Fruit fly (Drosophila melanogaster) whole organism, embryonic: ENCODE data around the gene CG11617.

Experiments used
- Aef1 ChIP-seq: fragments of 200-800 bp; sonication (Bioruptor generic); IDR thresholded peaks from 3 replicates; pipeline ENCODE4 v1.3.6; 2022; ENCODE audit warnings: missing biosample characterization, missing genetic modification characterization
- B-H2 ChIP-seq: fragments of 200-800 bp; sonication (Bioruptor generic); optimal IDR thresholded peaks from 2 replicates; lab custom pipeline; 2018; ENCODE audit warnings: missing biosample characterization, mild to moderate bottlenecking, missing genetic modification characterization
- C15 ChIP-seq: fragments of 200-800 bp; sonication (Bioruptor generic); IDR thresholded peaks from 3 replicates; pipeline ENCODE4 v1.3.6; 2022; ENCODE audit warnings: missing biosample characterization, missing genetic modification characterization
- CG12219 ChIP-seq: fragments of 200-800 bp; sonication (Bioruptor generic); optimal IDR thresholded peaks from 3 replicates; lab custom pipeline; 2018; ENCODE audit warnings: missing biosample characterization, mild to moderate bottlenecking, missing genetic modification characterization
- CG12744 ChIP-seq: fragments of 200-800 bp; sonication (Bioruptor generic); optimal IDR thresholded peaks from 2 replicates; lab custom pipeline; 2016; ENCODE audit warnings: missing biosample characterization, missing genetic modification characterization
- CG12942 ChIP-seq: fragments of 200-800 bp; sonication (Bioruptor generic); optimal IDR thresholded peaks from 3 replicates; lab custom pipeline; 2016; ENCODE audit warnings: missing biosample characterization, missing genetic modification characterization
- CG13296 ChIP-seq: fragments of 200-800 bp; sonication (Bioruptor generic); optimal IDR thresholded peaks from 3 replicates; lab custom pipeline; 2018; ENCODE audit warnings: missing biosample characterization, mild to moderate bottlenecking, missing genetic modification characterization
- CG13894 ChIP-seq: fragments of 200-800 bp; sonication (Bioruptor generic); optimal IDR thresholded peaks from 3 replicates; lab custom pipeline; 2018; ENCODE audit warnings: missing biosample characterization, mild to moderate bottlenecking, missing genetic modification characterization, moderate library complexity
- CG14710 ChIP-seq: fragments of 200-800 bp; sonication (Bioruptor generic); optimal IDR thresholded peaks from 3 replicates; lab custom pipeline; 2019; ENCODE audit warnings: missing biosample characterization, mild to moderate bottlenecking, missing genetic modification characterization, moderate library complexity
- CG17829 ChIP-seq: fragments of 200-800 bp; optimal IDR thresholded peaks from 2 replicates; lab custom pipeline; 2019; ENCODE audit warnings: missing biosample characterization, mild to moderate bottlenecking, missing genetic modification characterization, moderate library complexity
- CG2116 ChIP-seq: fragments of 200-800 bp; sonication (Bioruptor generic); optimal IDR thresholded peaks from 3 replicates; lab custom pipeline; 2018; ENCODE audit warnings: missing biosample characterization, mild to moderate bottlenecking, missing genetic modification characterization
- CG2712 ChIP-seq: fragments of 200-800 bp; optimal IDR thresholded peaks from 3 replicates; lab custom pipeline; 2019; ENCODE audit warnings: missing biosample characterization, mild to moderate bottlenecking, missing genetic modification characterization, moderate library complexity
- CG32532 ChIP-seq: fragments of 200-800 bp; sonication (Bioruptor generic); IDR thresholded peaks from 2 replicates; pipeline ENCODE4 v1.3.6; 2022; ENCODE audit warnings: missing biosample characterization, missing genetic modification characterization
- CG33557 ChIP-seq: fragments of 200-800 bp; sonication (Bioruptor generic); optimal IDR thresholded peaks from 2 replicates; lab custom pipeline; 2019; ENCODE audit warnings: missing biosample characterization, mild to moderate bottlenecking, missing genetic modification characterization, moderate library complexity
- CG3407 ChIP-seq: fragments of 200-800 bp; sonication (Bioruptor generic); optimal IDR thresholded peaks from 2 replicates; lab custom pipeline; 2018; ENCODE audit warnings: missing biosample characterization, mild to moderate bottlenecking, missing genetic modification characterization
- CG6175 ChIP-seq: fragments of 200-800 bp; sonication (Bioruptor generic); IDR thresholded peaks from 3 replicates; pipeline ENCODE4 v1.3.6; 2022; ENCODE audit warnings: missing biosample characterization, missing genetic modification characterization
- CG6254 ChIP-seq: fragments of 200-800 bp; sonication (Bioruptor generic); optimal IDR thresholded peaks from 3 replicates; lab custom pipeline; 2017; ENCODE audit warnings: mild to moderate bottlenecking, missing biosample characterization, missing genetic modification reagents, missing genetic modification characterization
- CG6854 ChIP-seq: fragments of 200-800 bp; sonication (Bioruptor generic); optimal IDR thresholded peaks from 3 replicates; lab custom pipeline; 2017; ENCODE audit warnings: missing biosample characterization, mild to moderate bottlenecking, missing genetic modification characterization
- CG7839 ChIP-seq: fragments of 200-800 bp; sonication (Bioruptor generic); optimal IDR thresholded peaks from 3 replicates; lab custom pipeline; 2018; ENCODE audit warnings: missing biosample characterization, mild to moderate bottlenecking, missing genetic modification characterization, moderate library complexity
- CG9876 ChIP-seq: fragments of 200-800 bp; sonication (Bioruptor generic); optimal IDR thresholded peaks from 2 replicates; lab custom pipeline; 2016; ENCODE audit warnings: missing biosample characterization, missing genetic modification characterization
- Ets97D ChIP-seq: fragments of 200-800 bp; sonication (Bioruptor generic); optimal IDR thresholded peaks from 3 replicates; lab custom pipeline; 2016; ENCODE audit warnings: missing biosample characterization, missing genetic modification characterization
- Fer3 ChIP-seq: fragments of 200-800 bp; sonication (Bioruptor generic); optimal IDR thresholded peaks from 2 replicates; lab custom pipeline; 2018; ENCODE audit warnings: missing biosample characterization, mild to moderate bottlenecking, missing genetic modification characterization, moderate library complexity
- HLH54F ChIP-seq: fragments of 200-800 bp; sonication (Bioruptor generic); optimal IDR thresholded peaks from 3 replicates; lab custom pipeline; 2016; ENCODE audit warnings: missing biosample characterization, missing genetic modification characterization
- Hmx ChIP-seq: fragments of 200-800 bp; sonication (Bioruptor generic); optimal IDR thresholded peaks from 2 replicates; lab custom pipeline; 2016; ENCODE audit warnings: missing biosample characterization, missing genetic modification characterization
- Mes4 ChIP-seq: fragments of 200-800 bp; sonication (Bioruptor generic); optimal IDR thresholded peaks from 2 replicates; lab custom pipeline; 2016; ENCODE audit warnings: missing biosample characterization, missing genetic modification characterization
- Rx ChIP-seq: fragments of 200-800 bp; sonication (Bioruptor generic); IDR thresholded peaks from 2 replicates; pipeline ENCODE4 v1.3.6; 2022; ENCODE audit warnings: missing biosample characterization, missing genetic modification characterization
- Taf1 ChIP-seq: fragments of 200-800 bp; sonication (Bioruptor generic); IDR thresholded peaks from 2 replicates; pipeline ENCODE4 v1.3.6; 2022; ENCODE audit warnings: missing biosample characterization, missing genetic modification characterization
- Trl ChIP-seq, 3 experiments: fragments of >200 bp in 2 of 3; fragments of 200-800 bp in 1 of 3; sonication (Bioruptor generic) in 1 of 3; optimal IDR thresholded peaks; 2 replicates in 1 of 3; 3 replicates in 2 of 3; lab custom pipeline; 2016 to 2017; ENCODE audit warnings: missing biosample characterization in 1 of 3, missing genetic modification characterization in 1 of 3
- Usf ChIP-seq: fragments of 200-800 bp; sonication (Bioruptor generic); optimal IDR thresholded peaks from 2 replicates; lab custom pipeline; 2017; ENCODE audit warnings: missing genotype, missing biosample characterization, missing genetic modification characterization
- bsh ChIP-seq, 2 experiments: fragments of 200-800 bp; sonication (Bioruptor generic); optimal IDR thresholded peaks; 2 replicates each; lab custom pipeline; 2017 to 2018; ENCODE audit warnings: mild to moderate bottlenecking in 2 of 2, missing biosample characterization in 2 of 2, missing genetic modification characterization in 2 of 2, moderate library complexity in 1 of 2
- cato ChIP-seq: fragments of 200-800 bp; sonication (Bioruptor generic); optimal IDR thresholded peaks from 2 replicates; lab custom pipeline; 2016; ENCODE audit warnings: missing biosample characterization, missing genetic modification characterization, borderline replicate concordance
- chif ChIP-seq, 2 experiments: fragments of 200-800 bp; sonication (Bioruptor generic); optimal IDR thresholded peaks; 3 replicates each; lab custom pipeline; 2016; ENCODE audit warnings: missing biosample characterization in 2 of 2, missing genetic modification characterization in 2 of 2
- da ChIP-seq: fragments of 200-800 bp; sonication (Bioruptor generic); optimal IDR thresholded peaks from 2 replicates; lab custom pipeline; 2016; ENCODE audit warnings: missing biosample characterization, missing genetic modification characterization
- exex ChIP-seq: fragments of 200-800 bp; sonication (Bioruptor generic); optimal IDR thresholded peaks from 4 replicates; lab custom pipeline; 2018; ENCODE audit warnings: missing biosample characterization, mild to moderate bottlenecking, missing genetic modification characterization, moderate library complexity
- lov ChIP-seq, 2 experiments: fragments of 200-800 bp in 1 of 2; fragments of >200 bp in 1 of 2; sonication (Bioruptor generic) in 1 of 2; IDR thresholded peaks in 1 of 2; optimal IDR thresholded peaks in 1 of 2; 2 replicates in 1 of 2; 3 replicates in 1 of 2; pipeline versions ENCODE4 v1.3.6 to Lab custom; 2017 to 2022; ENCODE audit warnings: missing biosample characterization in 1 of 2, missing genetic modification characterization in 1 of 2
- nerfin-1 ChIP-seq: fragments of 200-800 bp; sonication (Bioruptor generic); optimal IDR thresholded peaks from 3 replicates; lab custom pipeline; 2019; ENCODE audit warnings: missing biosample characterization, mild to moderate bottlenecking, missing genetic modification characterization, moderate library complexity
- prd ChIP-seq, 3 experiments: fragments of >200 bp in 2 of 3; fragments of 200-800 bp in 1 of 3; sonication (Bioruptor generic) in 1 of 3; optimal IDR thresholded peaks in 2 of 3; IDR thresholded peaks in 1 of 3; 2 replicates in 2 of 3; 3 replicates in 1 of 3; pipeline versions ENCODE4 v1.3.6 to Lab custom; 2017 to 2022; ENCODE audit warnings: missing biosample characterization in 1 of 3, missing genetic modification characterization in 1 of 3
- rib ChIP-seq: fragments of 200-800 bp; sonication (Bioruptor generic); IDR thresholded peaks from 2 replicates; pipeline ENCODE4 v1.3.6; 2022; ENCODE audit warnings: missing biosample characterization, missing genetic modification characterization
- seq ChIP-seq: fragments of 200-800 bp; sonication (Bioruptor generic); IDR thresholded peaks from 2 replicates; pipeline ENCODE4 v1.3.6; 2022; ENCODE audit warnings: missing biosample characterization, missing genetic modification characterization
- sima ChIP-seq: fragments of 200-800 bp; sonication (Bioruptor generic); optimal IDR thresholded peaks from 2 replicates; lab custom pipeline; 2016; ENCODE audit warnings: missing biosample characterization, missing genetic modification characterization
- so ChIP-seq: fragments of 200-800 bp; sonication (Bioruptor generic); IDR thresholded peaks from 3 replicates; pipeline ENCODE4 v1.3.6; 2022; ENCODE audit warnings: missing biosample characterization, missing genetic modification characterization
- trh ChIP-seq: fragments of 200-800 bp; sonication (Bioruptor generic); optimal IDR thresholded peaks from 2 replicates; lab custom pipeline; 2016; ENCODE audit warnings: missing biosample characterization, missing genetic modification characterization
- unc-4 ChIP-seq: fragments of 200-800 bp; sonication (Bioruptor generic); IDR thresholded peaks from 2 replicates; pipeline ENCODE4 v1.3.6; 2022; ENCODE audit warnings: missing biosample characterization, missing genetic modification characterization; ENCODE audit not compliant: partially characterized antibody
- wek ChIP-seq: fragments of 200-800 bp; sonication (Bioruptor generic); optimal IDR thresholded peaks from 3 replicates; lab custom pipeline; 2018; ENCODE audit warnings: missing biosample characterization, mild to moderate bottlenecking, missing genetic modification characterization, moderate library complexity
- wor ChIP-seq: fragments of 200-800 bp; sonication (Bioruptor generic); IDR thresholded peaks from 2 replicates; pipeline ENCODE4 v1.3.6; 2022; ENCODE audit warnings: missing biosample characterization, missing genetic modification characterization
- yki ChIP-seq: fragments of >200 bp; optimal IDR thresholded peaks from 3 replicates; lab custom pipeline; 2018
- zfh1 ChIP-seq: fragments of 200-800 bp; sonication (Bioruptor generic); IDR thresholded peaks from 3 replicates; pipeline ENCODE4 v1.3.6; 2022; ENCODE audit warnings: missing biosample characterization, missing genetic modification characterization

The CG11617 gene

dm6 chr2L:224599-225385 lies 17.7 kb upstream of the CG11617 start (continued):
- no peak for TF ChIP-seq Trl (optimal IDR thresholded peaks at IDR 0.05; lab: Kevin White, UChicago)
- TF ChIP-seq Trl (GFP tag; optimal IDR thresholded peaks at IDR 0.05; lab: Kevin White, UChicago): no peak
- TF ChIP-seq Hmx (GFP tag; lab: Kevin White, UChicago): no peak
- peak; percentile 37 for TF ChIP-seq B-H2 (GFP tag; lab: Kevin White, UChicago)
- no peak for TF ChIP-seq unc-4 (GFP tag; lab: Robert Waterston, UW)
- TF ChIP-seq seq (GFP tag; lab: Robert Waterston, UW): 0 out of 2 replicates have a peak, but pooled peaks have one; percentile 25
- peak; percentile 26 for TF ChIP-seq exex (tag; lab: Kevin White, UChicago)
- TF ChIP-seq CG2116: peak; percentile 21
- peak; percentile 60 for TF ChIP-seq Fer3 (tag; lab: Kevin White, UChicago)
- no peak for TF ChIP-seq CG7839
- TF ChIP-seq CG6254 (GFP tag; lab: Kevin White, UChicago): no peak
- no peak for TF ChIP-seq CG6175
- no peak for TF ChIP-seq prd (optimal IDR thresholded peaks at IDR 0.05; lab: Kevin White, UChicago)
- TF ChIP-seq prd (GFP tag; IDR thresholded peaks at IDR 0.05; lab: Robert Waterston, UW): peak; percentile 74
- 0 out of 3 replicates have a peak, but pooled peaks have one; percentile 45 for TF ChIP-seq so (GFP tag; lab: Robert Waterston, UW)
- TF ChIP-seq CG12942 (GFP tag; lab: Kevin White, UChicago): peak; percentile 25
- TF ChIP-seq CG12744 (GFP tag; lab: Kevin White, UChicago): no peak
- TF ChIP-seq CG2712: peak; percentile 59
- TF ChIP-seq Aef1 (GFP tag; lab: Robert Waterston, UW): peak; percentile 61
- peak; percentile 56; the same call in 2 of the 3 replicates for TF ChIP-seq zfh1 (GFP tag; lab: Robert Waterston, UW)
- no peak for TF ChIP-seq C15 (GFP tag; lab: Robert Waterston, UW)
- TF ChIP-seq chif (GFP tag; optimal IDR thresholded peaks at IDR 0.05; lab: Kevin White, UChicago): peak; percentile 49 to 56
- TF ChIP-seq CG17829 (tag; lab: Kevin White, UChicago): peak; percentile 23
- peak; percentile 17 for TF ChIP-seq nerfin-1 (tag; lab: Kevin White, UChicago)
- TF ChIP-seq wek (GFP tag; lab: Kevin White, UChicago): peak; percentile 12
- peak; percentile 21 for TF ChIP-seq Ets97D (GFP tag; lab: Kevin White, UChicago)
- TF ChIP-seq sima (GFP tag; lab: Kevin White, UChicago): peak; percentile 30
- TF ChIP-seq trh (GFP tag; lab: Kevin White, UChicago): no peak
- no peak for TF ChIP-seq cato (GFP tag; lab: Kevin White, UChicago)
- no peak for TF ChIP-seq Mes4 (GFP tag; lab: Kevin White, UChicago)
- peak; percentile 72 for TF ChIP-seq CG13296
- TF ChIP-seq da (GFP tag; lab: Kevin White, UChicago): peak; percentile 16
- 0 out of 2 replicates have a peak, but pooled peaks have one; percentile 18 for TF ChIP-seq Rx (GFP tag; lab: Robert Waterston, UW)
- peak; percentile 72 for TF ChIP-seq HLH54F (GFP tag; lab: Kevin White, UChicago)
- TF ChIP-seq lov (optimal IDR thresholded peaks at IDR 0.05; lab: Kevin White, UChicago): no peak
- no peak for TF ChIP-seq lov (GFP tag; IDR thresholded peaks at IDR 0.05; lab: Robert Waterston, UW)
- TF ChIP-seq CG6854 (GFP tag; lab: Kevin White, UChicago): peak; percentile 37
- TF ChIP-seq CG33557 (GFP tag; lab: Kevin White, UChicago): no peak
- TF ChIP-seq CG13894 (tag; lab: Kevin White, UChicago): peak; percentile 82
- TF ChIP-seq Taf1 (GFP tag; lab: Robert Waterston, UW): peak; percentile 42; the same call in 1 of the 2 replicates
- TF ChIP-seq CG9876 (GFP tag; lab: Kevin White, UChicago): no peak
- peak; percentile 43 for TF ChIP-seq CG14710
- no peak for TF ChIP-seq Usf (GFP tag; lab: Kevin White, UChicago)
- TF ChIP-seq CG32532 (GFP tag; lab: Robert Waterston, UW): peak; percentile 64
- peak; percentile 66 for TF ChIP-seq CG3407 (GFP tag; lab: Kevin White, UChicago)
- TF ChIP-seq wor (GFP tag; lab: Robert Waterston, UW): 0 out of 2 replicates have a peak, but pooled peaks have one; percentile 26
- 0 out of 2 replicates have a peak, but pooled peaks have one; percentile 18 for TF ChIP-seq rib (GFP tag; lab: Robert Waterston, UW)
- no peak for TF ChIP-seq yki
- TF ChIP-seq CG12219 (GFP tag; lab: Kevin White, UChicago): peak; percentile 47
- peak; percentile 56 to 75 for TF ChIP-seq bsh (GFP tag; optimal IDR thresholded peaks at IDR 0.05; lab: Kevin White, UChicago)
